Fruit fly (Drosophila melanogaster) whole organism, larva: ENCODE measurements around the gene dtn.

ENCODE experiments used
- noc ChIP-seq: fragments of 200-800 bp; sonication (Bioruptor generic); optimal IDR thresholded peaks from 3 replicates; lab custom pipeline; 2019; ENCODE audit warnings: missing biosample characterization, mild to moderate bottlenecking, missing genetic modification characterization, moderate library complexity

dtn gene

DNA sequence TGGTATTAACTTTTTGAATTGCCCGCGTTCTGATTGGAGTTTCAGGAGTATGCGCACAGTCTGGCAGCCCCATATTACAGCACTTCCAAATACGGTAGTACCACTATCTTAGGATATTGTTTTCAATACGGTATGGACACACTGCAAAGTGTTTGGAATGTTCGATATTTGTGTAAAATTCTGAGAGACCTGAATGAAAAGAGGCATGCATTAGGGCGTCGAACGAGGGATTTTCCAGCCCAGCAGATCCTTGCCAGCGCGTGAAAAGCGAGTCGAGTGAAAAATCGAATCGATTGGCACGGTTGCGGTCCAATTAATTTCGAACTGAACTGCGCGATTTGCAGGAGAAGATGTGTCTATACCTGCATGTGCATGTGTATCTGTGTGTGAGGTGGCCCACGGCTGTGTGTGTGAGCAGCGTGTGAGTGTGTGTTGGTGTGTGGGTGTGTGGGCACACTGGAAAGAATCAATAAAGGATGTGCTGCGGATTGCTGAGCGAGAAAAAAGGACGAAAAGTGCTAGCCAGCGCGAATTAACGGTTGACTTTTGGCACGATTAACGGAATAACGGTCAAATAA, at the start of gene dtn:
Gene dtn (plus strand): TSS at position 176 of the 578 bp plus-strand sequence.
- TF ChIP-seq noc (tag; lab: Kevin White, UChicago): no peak

DNA sequence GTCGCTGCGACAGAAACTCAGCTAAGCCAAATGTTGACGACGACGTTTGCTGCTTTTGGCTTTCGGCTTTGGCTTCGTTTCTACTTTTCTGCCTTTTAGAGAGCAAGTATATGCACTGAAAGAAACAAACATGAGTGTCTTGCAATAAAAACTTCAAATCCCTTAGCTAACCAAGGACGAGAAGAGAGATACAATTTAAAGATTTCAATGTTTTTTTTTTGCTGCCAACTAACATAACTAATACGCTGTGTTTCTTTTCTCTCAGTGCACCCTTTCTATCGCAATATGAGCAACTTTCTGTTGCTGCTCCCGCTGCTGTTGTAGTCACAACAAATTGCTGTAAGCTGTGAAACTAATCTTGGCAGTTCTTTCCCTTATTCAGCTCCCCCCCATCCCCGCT, 46.0 kb upstream of the dtn start:
- no peak for TF ChIP-seq noc (tag; lab: Kevin White, UChicago)

DNA sequence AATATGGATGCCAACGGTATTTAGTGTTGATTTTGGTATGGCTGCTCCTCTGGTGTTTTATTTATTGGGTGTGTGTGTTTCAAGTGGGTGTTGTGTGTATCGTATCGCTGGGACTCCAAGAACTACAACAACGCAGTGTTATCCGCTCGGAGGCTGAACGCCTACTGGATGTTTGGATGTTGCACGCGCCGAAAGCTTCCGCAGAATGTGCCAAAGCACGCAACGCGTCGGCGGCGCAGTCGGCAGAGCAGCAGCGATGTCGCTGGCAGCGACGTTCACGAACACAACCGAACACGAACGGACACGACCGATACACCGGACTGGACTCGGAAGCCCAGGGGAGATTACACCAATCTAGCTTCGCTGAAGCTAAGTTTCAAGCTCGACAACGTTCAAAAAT, 33.1 kb upstream of the dtn start, which contains the start of gene Ca-alpha1T:
Gene Ca-alpha1T (minus strand): TSS at position 152 of the 400 bp plus-strand sequence.
- TF ChIP-seq noc (tag; lab: Kevin White, UChicago): no peak

DNA sequence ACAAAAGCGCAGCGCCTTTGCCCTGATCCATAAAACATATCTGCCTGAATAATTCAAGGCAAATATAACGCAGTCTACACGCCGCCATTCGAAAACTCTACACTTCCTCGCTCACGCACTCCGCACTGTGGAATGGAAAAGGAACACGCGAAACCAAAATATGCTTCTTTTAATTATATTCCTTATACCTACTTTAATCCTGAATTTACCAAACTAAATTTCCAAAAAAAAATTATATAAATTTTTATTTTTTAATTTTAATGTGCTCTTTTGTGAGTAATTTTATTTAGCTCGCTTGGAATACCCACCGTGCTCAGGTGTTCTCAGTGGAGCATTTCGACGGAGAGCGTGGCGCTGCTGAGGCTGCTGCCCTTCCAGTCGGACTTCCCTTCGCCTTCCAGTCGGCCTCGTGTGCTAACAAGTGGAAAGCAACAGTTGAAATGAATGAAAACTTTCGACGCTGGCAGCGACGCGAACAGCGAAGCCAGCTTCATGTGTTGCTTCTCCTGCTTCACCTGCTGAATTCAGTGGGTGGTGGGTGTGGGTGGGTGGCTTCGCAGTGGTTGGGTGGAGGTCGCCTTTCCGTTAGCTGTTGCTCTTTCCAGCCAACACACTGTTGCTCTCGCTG, 32.1 kb upstream of the dtn start:
- peak; percentile 32 for TF ChIP-seq noc (tag; lab: Kevin White, UChicago)

DNA sequence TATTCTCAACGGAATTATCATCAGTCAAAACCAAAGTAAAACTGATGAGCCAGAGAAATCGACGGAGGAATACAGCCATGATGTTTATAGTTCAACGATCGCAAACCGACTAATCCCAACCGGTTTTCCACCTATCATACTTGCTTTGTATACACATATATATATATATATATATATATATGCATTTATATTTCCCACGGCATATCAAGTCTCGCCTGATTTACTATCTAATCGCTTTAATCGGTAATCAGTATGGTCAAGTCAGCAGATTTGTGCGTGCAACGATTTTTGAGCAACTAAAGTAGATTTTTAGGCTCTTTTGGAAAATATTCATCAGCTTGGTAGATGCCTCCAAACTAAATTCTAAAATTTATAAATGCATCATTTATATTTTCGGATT, 29.1 kb upstream of the dtn start, which contains the start of gene CG32750:
Gene CG32750 (minus strand): TSS at position 101 of the 400 bp plus-strand sequence.
- TF ChIP-seq noc (tag; lab: Kevin White, UChicago): no peak

DNA sequence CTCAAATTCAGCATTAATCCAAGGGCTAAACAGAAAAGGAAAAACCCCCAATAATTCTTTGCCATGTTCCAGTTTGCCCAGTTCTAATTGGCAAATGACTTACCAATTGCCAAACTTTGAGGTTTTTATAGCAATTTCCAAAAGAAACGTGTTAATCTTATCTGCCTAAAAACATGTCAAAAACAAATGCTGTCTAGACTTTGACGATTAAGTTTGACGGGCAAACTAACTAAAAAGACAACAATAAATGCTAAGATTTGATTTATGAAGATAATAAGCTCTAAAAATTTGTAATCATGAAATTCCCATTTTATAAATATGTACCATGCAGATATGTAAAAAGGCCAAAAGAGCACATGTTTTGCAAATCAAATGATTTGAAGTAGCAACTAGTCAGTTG, 26.9 kb upstream of the dtn start, which contains the start of gene CG32751:
Gene CG32751 (minus strand): TSS at position 101 of the 400 bp plus-strand sequence.
- no peak for TF ChIP-seq noc (tag; lab: Kevin White, UChicago)

DNA sequence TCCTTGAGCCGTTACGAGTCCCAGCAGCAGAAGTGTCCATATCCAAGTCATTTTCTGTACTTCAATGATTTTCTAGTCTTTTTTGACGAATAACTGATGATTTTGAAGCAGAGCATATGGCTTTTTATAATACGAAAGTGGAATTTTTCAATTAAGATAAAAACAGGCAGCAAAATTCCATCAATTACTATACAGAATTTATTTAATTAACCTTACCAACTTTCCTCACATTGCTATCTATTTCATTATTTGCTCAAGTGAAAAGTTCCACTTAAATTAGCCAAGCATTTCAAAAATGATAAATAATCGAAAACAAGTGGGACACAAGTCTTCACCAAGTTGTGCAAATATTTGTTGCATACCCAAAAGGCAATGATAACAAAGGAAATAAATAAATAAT, 25.7 kb upstream of the dtn start, which contains the start of gene CG43090:
Gene CG43090 (minus strand): TSS at position 101 of the 400 bp plus-strand sequence.
- TF ChIP-seq noc (tag; lab: Kevin White, UChicago): no peak

DNA sequence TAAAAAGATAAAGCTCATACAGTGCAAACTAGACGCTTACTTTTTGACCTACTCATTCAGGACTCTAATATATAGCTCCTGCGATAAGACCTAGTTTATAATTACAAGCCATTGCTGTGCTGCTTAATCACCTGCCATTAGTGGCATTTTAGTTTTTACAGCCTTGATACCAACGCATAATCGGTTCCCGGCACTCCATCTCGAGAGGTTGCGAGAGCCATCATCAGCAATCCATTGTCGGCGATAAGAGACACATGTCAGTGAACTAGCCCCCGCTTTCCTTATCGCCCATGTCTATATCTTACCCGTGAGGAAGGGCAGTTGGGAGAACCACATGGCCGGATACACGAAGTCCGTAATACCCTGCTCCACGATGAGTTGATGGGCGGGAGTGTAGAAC, 24.0 kb upstream of the dtn start:
- no peak for TF ChIP-seq noc (tag; lab: Kevin White, UChicago)

DNA sequence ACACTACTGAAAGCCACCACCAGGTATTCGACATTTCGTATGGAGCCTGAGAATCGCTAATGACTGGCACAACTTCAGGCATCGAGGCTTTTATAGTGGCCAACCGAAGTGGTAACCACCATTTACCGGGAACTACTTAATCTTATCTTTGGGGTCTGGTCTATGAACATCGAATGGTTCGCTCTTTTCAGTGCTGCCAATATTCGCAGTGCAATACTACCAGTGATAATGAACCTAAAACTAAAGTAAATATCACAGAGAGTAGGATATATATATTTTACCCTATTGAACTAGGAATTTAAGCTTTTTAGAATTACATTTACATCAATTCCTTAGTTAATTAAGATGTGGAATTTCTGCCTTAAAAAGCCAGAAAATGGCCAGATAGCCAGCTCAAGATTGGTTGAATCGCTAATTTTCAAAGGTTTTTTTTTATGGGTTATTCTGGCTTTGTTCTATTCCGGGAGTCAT, 22.9 kb upstream of the dtn start, which contains the start of gene vanin-like:
Gene vanin-like (minus strand): TSS at position 51 of the 471 bp plus-strand sequence.
- no peak for TF ChIP-seq noc (tag; lab: Kevin White, UChicago)

DNA sequence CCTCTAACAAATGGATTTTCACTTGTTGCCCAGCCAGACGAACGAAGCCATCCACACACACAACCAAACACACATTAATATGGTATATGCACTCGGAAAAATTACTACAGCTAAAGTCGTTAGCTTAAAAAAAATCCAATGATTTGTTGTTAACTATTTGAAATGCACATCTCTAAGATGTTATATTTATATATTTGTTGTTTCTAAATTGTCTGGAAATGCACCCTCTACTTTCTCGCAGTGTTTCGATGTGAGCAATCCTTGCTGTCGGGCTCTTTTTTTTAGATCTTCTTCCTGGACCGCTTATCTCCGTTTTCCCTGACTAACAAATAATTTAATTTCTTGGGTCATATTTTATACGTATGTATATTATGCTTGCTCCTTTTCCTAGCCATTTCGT, 20.3 kb upstream of the dtn start:
- TF ChIP-seq noc (tag; lab: Kevin White, UChicago): no peak

DNA sequence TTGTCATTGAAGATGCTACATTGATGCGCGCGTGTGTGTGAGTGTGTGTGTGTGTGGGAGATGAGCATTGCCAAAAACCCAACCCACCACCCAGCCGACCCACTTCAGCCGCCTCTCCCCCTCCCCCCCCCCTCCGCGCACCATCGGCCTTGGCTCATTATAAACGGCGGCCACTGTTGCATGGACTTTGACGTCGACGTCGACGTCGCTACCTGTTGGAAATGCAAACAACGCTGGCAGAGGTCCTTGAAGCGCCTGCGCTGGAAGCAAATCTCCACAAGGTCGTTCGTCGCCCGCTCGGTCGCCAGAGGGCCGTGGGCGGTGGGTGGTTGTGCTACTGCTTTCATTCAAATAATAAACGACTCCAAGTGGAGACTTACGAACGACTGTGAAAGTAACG, 8.8 kb upstream of the dtn start:
- no peak for TF ChIP-seq noc (tag; lab: Kevin White, UChicago)

DNA sequence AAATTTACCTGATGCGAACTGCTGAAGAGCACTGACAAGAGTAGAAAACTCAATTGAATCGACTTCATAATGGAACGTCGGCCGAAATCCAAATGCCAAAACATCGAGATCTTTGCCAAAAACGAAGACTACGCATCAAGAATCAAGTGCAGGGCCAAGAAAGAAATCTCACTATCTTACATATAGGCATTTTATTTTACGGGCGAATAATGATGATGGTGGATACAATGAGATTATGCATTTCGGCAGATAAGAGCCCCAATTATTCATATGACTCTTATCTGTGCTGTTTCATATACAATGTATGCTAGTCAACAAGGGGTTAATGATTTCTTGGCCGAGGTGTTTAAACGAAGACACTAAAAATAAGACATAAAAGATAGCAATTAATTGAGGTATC, 6.2 kb upstream of the dtn start, which contains the start of gene Btnd:
Gene Btnd (minus strand): TSS at position 101 of the 400 bp plus-strand sequence.
- no peak for TF ChIP-seq noc (tag; lab: Kevin White, UChicago)

DNA sequence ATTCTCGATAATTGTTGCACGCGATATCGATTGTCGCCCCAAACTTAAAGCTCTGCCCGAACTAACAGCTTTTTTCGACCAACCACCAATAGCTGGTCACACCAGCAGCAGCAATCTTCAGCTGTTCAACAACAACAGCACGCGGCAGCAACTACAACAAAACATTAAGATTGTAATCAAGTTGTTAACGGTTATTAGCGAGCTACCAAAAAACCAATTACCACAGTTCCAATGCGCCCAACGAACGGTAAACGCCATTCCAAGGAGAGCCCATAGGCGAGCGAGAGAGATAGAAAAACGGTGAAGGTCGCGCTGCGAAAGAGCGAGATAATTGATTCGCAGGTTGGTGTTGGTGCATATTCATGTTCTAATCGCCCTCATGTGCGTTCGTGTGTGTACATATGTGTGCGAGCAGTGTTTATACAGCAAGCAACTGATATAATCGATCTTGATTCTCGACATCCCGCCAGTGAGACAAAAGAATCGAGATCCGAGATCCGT, 5.6 kb upstream of the dtn start, which contains the start of gene Efr:
Gene Efr (plus strand): TSS at position 113 of the 501 bp plus-strand sequence.
- TF ChIP-seq noc (tag; lab: Kevin White, UChicago): peak; percentile 27

DNA sequence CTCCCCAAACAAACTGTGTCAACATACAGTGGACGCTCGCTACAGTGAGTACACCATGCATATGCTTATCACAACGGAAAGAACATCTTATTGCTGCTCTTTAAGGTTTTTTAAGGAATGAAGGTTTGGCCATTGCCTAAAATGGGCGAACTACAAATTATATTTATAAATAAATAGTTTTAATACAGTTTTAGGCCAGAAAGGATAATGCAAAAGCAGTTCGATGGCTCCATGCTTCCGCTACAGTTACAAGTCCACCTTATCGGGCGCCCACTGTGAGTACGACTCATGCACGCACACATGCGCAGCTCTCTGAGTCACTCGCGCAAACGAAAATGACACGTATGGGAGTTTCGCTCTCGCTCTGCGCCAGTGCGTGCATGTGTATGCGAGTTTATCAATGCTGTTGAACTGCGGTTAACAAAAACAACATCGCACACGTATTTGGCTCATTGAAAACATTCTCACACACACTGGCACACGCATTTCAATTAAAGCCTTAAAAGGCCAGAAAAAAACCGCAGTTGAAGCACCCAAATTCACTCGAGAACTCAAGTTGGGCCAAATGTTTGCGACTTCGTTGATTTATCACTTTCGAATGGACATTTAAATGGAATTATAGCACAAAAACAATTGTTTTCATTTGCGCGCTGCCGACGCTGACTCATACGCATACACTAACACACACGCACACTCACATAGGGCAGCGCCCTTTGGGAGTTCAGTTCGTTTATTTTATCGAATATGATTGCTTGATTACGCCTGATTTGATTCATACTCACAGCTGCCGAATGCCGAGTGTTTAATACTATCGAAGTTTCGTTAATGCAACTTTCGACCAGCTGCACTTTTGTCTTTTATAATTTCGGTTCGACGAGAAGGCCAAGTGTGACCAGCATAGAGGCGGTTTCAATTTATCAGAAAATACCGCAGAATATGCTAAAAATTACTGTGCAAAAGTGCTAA, 939 bp upstream of the dtn start, which contains the start of gene sqh:
Gene sqh (minus strand): TSS at position 916 of the 966 bp plus-strand sequence.
- TF ChIP-seq noc (tag; lab: Kevin White, UChicago): peak; percentile 96

DNA sequence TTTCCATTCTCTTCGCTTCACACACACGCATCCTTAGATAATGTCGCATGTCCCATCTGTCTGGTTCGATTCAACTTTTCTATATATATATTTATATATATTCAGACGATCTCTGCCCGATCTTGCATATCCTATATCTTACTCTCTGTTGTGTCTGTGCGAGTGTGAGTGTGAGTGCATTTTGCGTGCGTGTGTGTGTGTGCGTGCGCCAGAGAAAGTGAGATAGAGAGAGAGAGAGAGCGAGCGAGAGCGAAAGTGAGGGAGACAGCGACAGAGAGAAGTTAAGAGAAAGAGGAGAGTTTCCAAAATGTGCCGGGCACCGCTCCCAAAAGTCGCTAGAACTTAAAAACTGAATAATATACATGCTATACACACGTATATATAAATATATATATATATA, 6.3 kb downstream of the dtn start:
- TF ChIP-seq noc (tag; lab: Kevin White, UChicago): no peak
